Fruit fly (Drosophila melanogaster) whole organism, adult: ENCODE data around the gene Rai1.

ENCODE experiments used
- CG11617 ChIP-seq: fragments of 200-800 bp; sonication (Bioruptor generic); optimal IDR thresholded peaks from 2 replicates; lab custom pipeline; 2017; ENCODE audit warnings: mild to moderate bottlenecking, missing biosample characterization, missing genetic modification reagents, missing genetic modification characterization
- CG12768 ChIP-seq: fragments of 200-800 bp; sonication (Bioruptor generic); optimal IDR thresholded peaks from 2 replicates; lab custom pipeline; 2017; ENCODE audit warnings: missing biosample characterization, missing genetic modification characterization, mild to moderate bottlenecking, moderate library complexity, missing genetic modification reagents
- CG14711 ChIP-seq: fragments of 200-800 bp; sonication (Bioruptor generic); optimal IDR thresholded peaks from 2 replicates; lab custom pipeline; 2018; ENCODE audit warnings: missing biosample characterization, mild to moderate bottlenecking, missing genetic modification characterization, moderate library complexity
- CG1620 ChIP-seq: fragments of 200-800 bp; sonication (Bioruptor generic); optimal IDR thresholded peaks from 2 replicates; lab custom pipeline; 2016; ENCODE audit warnings: missing biosample characterization, missing genetic modification characterization
- CG33017 ChIP-seq: fragments of 200-800 bp; sonication (Bioruptor generic); optimal IDR thresholded peaks from 2 replicates; lab custom pipeline; 2018; ENCODE audit warnings: missing biosample characterization, mild to moderate bottlenecking, missing genetic modification characterization, moderate library complexity
- CG5204 ChIP-seq: fragments of 200-800 bp; sonication (Bioruptor generic); optimal IDR thresholded peaks from 2 replicates; lab custom pipeline; 2016; ENCODE audit warnings: missing biosample characterization, missing genetic modification characterization
- CG7045 ChIP-seq: fragments of 200-800 bp; sonication (Bioruptor generic); optimal IDR thresholded peaks from 2 replicates; lab custom pipeline; 2017; ENCODE audit warnings: missing biosample characterization, mild to moderate bottlenecking, missing genetic modification characterization
- CG7101 ChIP-seq: fragments of 200-800 bp; sonication (Bioruptor generic); optimal IDR thresholded peaks from 2 replicates; lab custom pipeline; 2018; ENCODE audit warnings: missing biosample characterization, mild to moderate bottlenecking, missing genetic modification characterization, moderate library complexity
- Clk ChIP-seq: fragments of 200-800 bp; sonication (Bioruptor generic); optimal IDR thresholded peaks from 2 replicates; lab custom pipeline; 2017; ENCODE audit warnings: missing biosample characterization, missing genetic modification characterization
- Crg-1 ChIP-seq: fragments of 200-800 bp; sonication (Bioruptor generic); optimal IDR thresholded peaks from 2 replicates; lab custom pipeline; 2016; ENCODE audit warnings: missing biosample characterization, missing genetic modification characterization
- Hr96 ChIP-seq: fragments of 200-800 bp; sonication (Bioruptor generic); optimal IDR thresholded peaks from 2 replicates; lab custom pipeline; 2016; ENCODE audit warnings: missing biosample characterization, missing genetic modification characterization
- Mnt ChIP-seq: fragments of 200-800 bp; sonication (Bioruptor generic); optimal IDR thresholded peaks from 2 replicates; lab custom pipeline; 2016; ENCODE audit warnings: missing biosample characterization, mild to moderate bottlenecking, missing genetic modification characterization
- bab1 ChIP-seq: fragments of 200-800 bp; sonication (Bioruptor generic); optimal IDR thresholded peaks from 3 replicates; lab custom pipeline; 2019; ENCODE audit warnings: missing biosample characterization, mild to moderate bottlenecking, missing genetic modification characterization, moderate library complexity
- cic ChIP-seq: fragments of 200-800 bp; sonication (Bioruptor generic); optimal IDR thresholded peaks from 2 replicates; lab custom pipeline; 2017; ENCODE audit warnings: missing biosample characterization, mild to moderate bottlenecking, missing genetic modification characterization, moderate library complexity
- cnc ChIP-seq, 2 experiments: fragments of >200 bp; optimal IDR thresholded peaks; 2 replicates each; lab custom pipeline; 2017
- kay ChIP-seq: fragments of 200-800 bp; sonication (Bioruptor generic); peaks from one replicate; lab custom pipeline; 2016; ENCODE audit warnings: missing biosample characterization, missing genetic modification characterization, borderline replicate concordance
- ovo ChIP-seq: fragments of 200-800 bp; sonication (Bioruptor generic); optimal IDR thresholded peaks from 2 replicates; lab custom pipeline; 2016; ENCODE audit warnings: missing biosample characterization, missing genetic modification characterization
- pad ChIP-seq: fragments of 200-800 bp; sonication (Bioruptor generic); optimal IDR thresholded peaks from 3 replicates; lab custom pipeline; 2017; ENCODE audit warnings: missing biosample characterization, missing genetic modification characterization, mild to moderate bottlenecking, moderate library complexity, missing genetic modification reagents
- tj ChIP-seq: fragments of 200-800 bp; sonication (Bioruptor generic); optimal IDR thresholded peaks from 3 replicates; lab custom pipeline; 2017; ENCODE audit warnings: missing biosample characterization, mild to moderate bottlenecking, missing genetic modification characterization, moderate library complexity
- toe ChIP-seq: fragments of 200-800 bp; sonication (Bioruptor generic); optimal IDR thresholded peaks from 2 replicates; lab custom pipeline; 2016; ENCODE audit warnings: missing biosample characterization, missing genetic modification characterization

Rai1 gene

DNA sequence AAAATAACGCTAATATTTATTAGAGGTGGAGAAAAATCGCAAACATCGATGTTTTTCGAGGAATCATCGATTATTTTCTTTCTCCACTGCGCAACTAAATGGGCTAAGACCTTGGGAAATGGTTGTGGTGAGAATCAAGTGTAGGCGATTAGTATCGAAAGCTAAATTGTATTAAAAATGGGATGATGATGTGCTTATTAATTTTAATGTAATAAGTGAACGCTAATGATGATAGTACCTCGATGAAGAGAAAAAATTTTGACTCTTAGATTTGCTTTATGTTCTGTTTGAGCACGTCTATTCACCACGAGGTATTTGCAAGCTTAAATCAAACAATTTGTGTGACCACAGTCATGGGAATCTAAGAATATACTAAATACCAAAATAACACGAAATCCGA lies at the start of gene Rai1, which contains the start of gene CG13005:
Gene Rai1, minus strand, starts transcription at position 46 of the 400 bp plus-strand sequence.
Gene CG13005, plus strand, starts transcription at position 352 of the 400 bp plus-strand sequence.
- peak; percentile 35 for TF ChIP-seq CG1620 (GFP tag; lab: Kevin White, UChicago)
- TF ChIP-seq bab1 (GFP tag; lab: Kevin White, UChicago) = no peak

DNA sequence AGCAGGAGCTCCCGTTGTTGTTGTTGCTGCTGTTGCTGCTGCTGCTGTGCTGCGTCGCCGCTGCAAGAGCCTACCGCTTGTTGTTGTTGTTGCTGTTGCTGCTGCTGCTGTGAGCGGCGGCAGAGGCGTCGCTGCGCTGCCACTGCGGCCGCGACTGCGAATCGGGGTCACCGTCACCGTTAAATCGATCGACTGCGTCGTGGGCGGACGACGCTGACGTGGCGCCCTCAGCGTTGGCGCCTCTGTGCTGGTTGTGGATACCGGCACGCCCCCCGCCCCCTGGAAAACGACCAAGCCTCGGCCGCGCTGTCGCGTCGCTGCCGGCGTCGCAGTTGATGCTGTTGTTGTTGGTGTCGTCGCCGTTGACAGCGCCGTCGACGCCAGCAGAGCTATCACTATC lies 46.4 kb upstream of the Rai1 start:
- no peak for TF ChIP-seq ovo (GFP tag; lab: Kevin White, UChicago)
- no peak for TF ChIP-seq CG1620 (GFP tag; lab: Kevin White, UChicago)
- TF ChIP-seq Hr96 (GFP tag; lab: Kevin White, UChicago) = no peak
- no peak for TF ChIP-seq CG12768 (GFP tag; lab: Kevin White, UChicago)
- no peak for TF ChIP-seq CG7045 (GFP tag; lab: Kevin White, UChicago)
- TF ChIP-seq CG11617 (GFP tag; lab: Kevin White, UChicago) = no peak
- no peak for TF ChIP-seq bab1 (GFP tag; lab: Kevin White, UChicago)
- no peak for TF ChIP-seq Mnt
- no peak for TF ChIP-seq pad (GFP tag; lab: Kevin White, UChicago)
- TF ChIP-seq kay = no peak
- no peak for TF ChIP-seq CG14711
- no peak for TF ChIP-seq CG33017 (tag; lab: Kevin White, UChicago)
- TF ChIP-seq CG5204 = no peak
- no peak for TF ChIP-seq cnc (optimal IDR thresholded peaks at IDR 0.05; lab: Kevin White, UChicago)
- no peak for TF ChIP-seq CG7101
- TF ChIP-seq toe (GFP tag; lab: Kevin White, UChicago) = no peak
- no peak for TF ChIP-seq Crg-1
- no peak for TF ChIP-seq Clk (GFP tag; lab: Kevin White, UChicago)
- TF ChIP-seq tj (GFP tag; lab: Kevin White, UChicago) = no peak

DNA sequence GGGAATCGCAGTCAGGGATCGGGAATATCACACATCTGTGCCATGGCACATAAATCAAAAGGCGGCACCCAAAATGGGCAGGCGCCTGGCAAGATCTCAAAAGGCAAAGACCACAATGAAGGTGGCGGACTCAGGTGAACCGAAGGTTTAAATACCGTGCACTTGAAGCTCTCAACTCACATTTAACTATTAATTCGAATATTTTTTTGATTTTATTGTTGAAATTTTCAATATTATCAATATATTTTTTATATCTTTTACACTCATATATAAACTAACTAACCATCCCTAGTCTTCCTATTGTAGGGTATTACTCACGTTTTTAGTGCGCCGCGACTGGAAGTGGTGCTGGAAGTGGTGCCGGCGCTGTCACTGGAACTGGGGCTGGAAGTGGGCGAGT lies 45.8 kb upstream of the Rai1 start:
- TF ChIP-seq ovo (GFP tag; lab: Kevin White, UChicago) (no peak), tj (GFP tag; lab: Kevin White, UChicago) (no peak), CG5204 (no peak)

DNA sequence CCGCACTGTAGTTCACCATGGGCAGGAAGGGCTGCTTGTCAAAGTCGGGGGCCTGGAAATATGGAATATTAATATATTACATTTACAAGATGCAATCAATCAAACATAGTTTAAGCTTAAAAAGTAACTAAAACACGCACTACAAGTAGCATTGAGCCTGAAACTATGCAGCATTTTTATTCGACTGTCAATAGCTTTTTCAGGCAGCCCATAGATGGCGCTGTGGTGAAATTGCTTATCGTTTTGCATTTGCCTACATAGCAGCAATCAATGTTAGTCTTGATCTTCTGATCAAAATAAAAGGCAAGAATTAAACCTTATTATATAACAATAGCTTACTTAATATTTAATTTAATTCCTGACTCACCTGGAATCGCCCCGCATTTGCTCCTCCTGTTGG lies 43.4 kb upstream of the Rai1 start:
- TF ChIP-seq Mnt (no peak), cic (GFP tag; lab: Kevin White, UChicago) (no peak), tj (GFP tag; lab: Kevin White, UChicago) (no peak), CG14711 (no peak), ovo (GFP tag; lab: Kevin White, UChicago) (no peak), CG1620 (GFP tag; lab: Kevin White, UChicago) (no peak), CG7045 (GFP tag; lab: Kevin White, UChicago) (no peak), Crg-1 (no peak), kay (no peak), CG7101 (no peak), CG11617 (GFP tag; lab: Kevin White, UChicago) (no peak), Hr96 (GFP tag; lab: Kevin White, UChicago) (no peak), toe (GFP tag; lab: Kevin White, UChicago) (no peak), CG33017 (tag; lab: Kevin White, UChicago) (no peak)

DNA sequence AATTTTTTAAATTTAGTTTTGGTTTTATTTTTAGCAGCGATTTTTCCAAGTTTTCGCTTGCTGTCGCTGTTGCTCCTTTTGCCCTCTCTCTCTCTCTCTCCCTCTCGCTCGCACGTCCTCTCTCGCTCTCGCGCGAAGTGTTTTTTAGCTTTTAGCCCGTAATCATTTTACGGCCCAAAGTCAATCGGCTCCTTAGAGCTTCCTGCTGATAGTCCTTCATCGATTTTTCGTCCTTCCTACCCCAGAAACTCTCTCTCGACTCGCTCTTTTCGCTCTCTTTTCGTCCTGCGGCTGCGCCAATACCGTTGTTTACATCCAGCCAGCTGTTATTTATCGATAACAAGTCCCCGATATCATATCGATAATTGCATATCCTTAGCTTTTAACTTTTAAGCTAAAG lies 41.2 kb upstream of the Rai1 start, which contains the start of gene RSG7:
Gene RSG7, minus strand, starts transcription at position 139 of the 400 bp plus-strand sequence.
- no peak for TF ChIP-seq Clk (GFP tag; lab: Kevin White, UChicago)
- TF ChIP-seq CG11617 (GFP tag; lab: Kevin White, UChicago) = no peak
- TF ChIP-seq CG14711 = no peak
- TF ChIP-seq Mnt = no peak
- TF ChIP-seq CG7045 (GFP tag; lab: Kevin White, UChicago) = no peak
- no peak for TF ChIP-seq bab1 (GFP tag; lab: Kevin White, UChicago)
- no peak for TF ChIP-seq pad (GFP tag; lab: Kevin White, UChicago)
- TF ChIP-seq Hr96 (GFP tag; lab: Kevin White, UChicago) = no peak
- no peak for TF ChIP-seq cic (GFP tag; lab: Kevin White, UChicago)
- no peak for TF ChIP-seq Crg-1
- no peak for TF ChIP-seq CG33017 (tag; lab: Kevin White, UChicago)

DNA sequence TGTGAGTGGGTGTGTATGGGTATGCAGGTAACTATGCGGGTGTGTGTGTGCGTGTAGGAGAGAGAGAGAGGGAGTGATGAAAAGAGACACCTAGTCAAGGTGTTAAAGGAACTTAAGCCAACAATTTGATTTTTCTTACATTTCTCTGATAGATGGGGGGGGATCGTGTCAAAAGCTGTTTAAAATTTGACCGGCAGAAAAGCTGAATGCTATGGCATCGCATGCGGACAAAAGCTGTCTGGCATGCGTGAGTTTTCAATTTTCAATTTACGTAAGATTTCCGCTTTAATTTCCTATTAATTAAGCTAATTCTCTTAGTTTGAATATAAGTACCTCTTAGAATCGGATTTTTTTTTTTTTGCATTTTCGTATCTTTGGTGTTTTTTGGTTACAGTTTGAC lies 36.8 kb upstream of the Rai1 start:
- TF ChIP-seq ovo (GFP tag; lab: Kevin White, UChicago) (no peak), cic (GFP tag; lab: Kevin White, UChicago) (no peak), tj (GFP tag; lab: Kevin White, UChicago) (no peak), pad (GFP tag; lab: Kevin White, UChicago) (no peak), toe (GFP tag; lab: Kevin White, UChicago) (no peak), CG14711 (no peak), kay (no peak), CG5204 (no peak), CG7101 (no peak), Mnt (no peak), Crg-1 (no peak), Hr96 (GFP tag; lab: Kevin White, UChicago) (no peak), bab1 (GFP tag; lab: Kevin White, UChicago) (no peak)

DNA sequence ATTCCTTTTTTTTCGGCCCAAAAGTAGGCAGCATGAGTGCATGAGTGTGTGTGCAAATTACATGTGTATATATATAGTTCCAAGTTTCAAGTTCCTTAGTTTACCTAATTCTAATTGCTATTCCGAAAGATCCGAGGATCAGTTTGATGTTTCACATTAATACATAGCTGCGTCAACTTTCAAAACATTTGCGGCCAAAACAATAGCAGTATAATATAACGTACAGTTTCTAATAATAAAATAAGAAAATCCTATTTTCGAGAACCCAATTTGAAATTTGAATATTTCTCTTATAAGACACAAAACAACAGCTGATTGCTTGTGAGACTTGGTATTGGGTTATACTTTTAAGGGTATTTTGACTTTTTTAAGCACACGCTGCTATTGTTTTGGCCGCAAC lies 35.9 kb upstream of the Rai1 start:
- TF ChIP-seq CG7045 (GFP tag; lab: Kevin White, UChicago) (no peak), CG11617 (GFP tag; lab: Kevin White, UChicago) (no peak), CG14711 (no peak), tj (GFP tag; lab: Kevin White, UChicago) (no peak)
